Worm (Caenorhabditis elegans) whole organism, L2 larva: Measurements from ENCODE around the gene catp-5.

Source experiments
- C34F6.9 ChIP-seq: fragments of 150-350 bp; optimal IDR thresholded peaks from 2 replicates; lab custom pipeline; 2014; ENCODE audit warnings: missing biosample characterization, missing genetic modification characterization
- R02D3.7 ChIP-seq: fragments of 150-350 bp; optimal IDR thresholded peaks from 2 replicates; lab custom pipeline; 2014; ENCODE audit warnings: missing biosample characterization, missing genetic modification characterization
- Y55F3AM.14 ChIP-seq: fragments of 200-800 bp; sonication (Bioruptor generic); optimal IDR thresholded peaks from 2 replicates; lab custom pipeline; 2018; ENCODE audit warnings: mild to moderate bottlenecking, missing genetic modification characterization, missing compliant biosample characterization
- ZK546.5 ChIP-seq: sonication (generic microtip); optimal IDR thresholded peaks from 2 replicates; lab custom pipeline; 2017; ENCODE audit warnings: missing biosample characterization, missing genetic modification characterization
- alr-1 ChIP-seq: fragments of 150-350 bp; optimal IDR thresholded peaks from 2 replicates; lab custom pipeline; 2014; ENCODE audit warnings: missing biosample characterization, missing genetic modification characterization
- aly-2 ChIP-seq: fragments of 150-350 bp; optimal IDR thresholded peaks from 2 replicates; lab custom pipeline; 2014; ENCODE audit warnings: missing biosample characterization, missing genetic modification characterization
- ama-1 ChIP-seq: fragments of 150-350 bp; optimal IDR thresholded peaks from 2 replicates; lab custom pipeline; 2018; ENCODE audit warnings: inconsistent platforms
- blmp-1 ChIP-seq: sonication (generic microtip); optimal IDR thresholded peaks from 2 replicates; lab custom pipeline; 2017; ENCODE audit warnings: missing genetic modification characterization, mild to moderate bottlenecking, missing compliant biosample characterization, antibody characterized with exemption, moderate library complexity; ENCODE audit not compliant: insufficient read depth
- ceh-82 ChIP-seq: fragments of 150-350 bp; optimal IDR thresholded peaks from 2 replicates; lab custom pipeline; 2014; ENCODE audit warnings: missing biosample characterization, missing genetic modification characterization
- egl-27 ChIP-seq: sonication (generic microtip); optimal IDR thresholded peaks from 3 replicates; lab custom pipeline; 2017; ENCODE audit warnings: missing biosample characterization, missing genetic modification reagents, missing genetic modification characterization
- elt-1 ChIP-seq: fragments of 150-350 bp; optimal IDR thresholded peaks from 2 replicates; lab custom pipeline; 2014; ENCODE audit warnings: missing biosample characterization, missing genetic modification characterization
- elt-3 ChIP-seq: sonication (generic microtip); optimal IDR thresholded peaks from 2 replicates; lab custom pipeline; 2017; ENCODE audit warnings: missing biosample characterization, missing genetic modification characterization
- fos-1 ChIP-seq: fragments of 150-350 bp; optimal IDR thresholded peaks from 2 replicates; lab custom pipeline; 2014; ENCODE audit warnings: missing biosample characterization, missing genetic modification characterization
- lin-11 ChIP-seq: fragments of 150-350 bp; sonication (generic microtip); optimal IDR thresholded peaks from 2 replicates; lab custom pipeline; 2014; ENCODE audit warnings: missing biosample characterization, missing genetic modification characterization, inconsistent platforms, mixed read lengths
- lsy-2 ChIP-seq, 2 experiments: fragments of 150-350 bp in 1 of 2; sonication (generic microtip) in 1 of 2; optimal IDR thresholded peaks; 2 replicates each; lab custom pipeline; 2014 to 2017; ENCODE audit warnings: missing biosample characterization in 2 of 2, missing genetic modification characterization in 2 of 2
- mbf-1 ChIP-seq: sonication (generic microtip); optimal IDR thresholded peaks from 2 replicates; lab custom pipeline; 2017; ENCODE audit warnings: missing biosample characterization, missing genetic modification characterization
- mdl-1 ChIP-seq, 2 experiments: fragments of 150-350 bp in 1 of 2; sonication (generic microtip) in 1 of 2; optimal IDR thresholded peaks; 2 replicates each; lab custom pipeline; 2017; ENCODE audit warnings: missing biosample characterization in 2 of 2, missing genetic modification characterization in 2 of 2
- nhr-11 ChIP-seq: fragments of 150-350 bp; optimal IDR thresholded peaks from 2 replicates; lab custom pipeline; 2014; ENCODE audit warnings: missing biosample characterization, missing genetic modification characterization
- nhr-12 ChIP-seq: fragments of 150-350 bp; optimal IDR thresholded peaks from 2 replicates; lab custom pipeline; 2014; ENCODE audit warnings: missing biosample characterization, missing genetic modification characterization
- nhr-129 ChIP-seq: fragments of 150-350 bp; optimal IDR thresholded peaks from 2 replicates; lab custom pipeline; 2014; ENCODE audit warnings: missing biosample characterization, missing genetic modification characterization
- nhr-21 ChIP-seq: fragments of 150-350 bp; optimal IDR thresholded peaks from 2 replicates; lab custom pipeline; 2014; ENCODE audit warnings: missing biosample characterization, missing genetic modification characterization
- nhr-23 ChIP-seq: fragments of 150-350 bp; optimal IDR thresholded peaks from 2 replicates; lab custom pipeline; 2014; ENCODE audit warnings: missing biosample characterization, missing genetic modification reagents, missing genetic modification characterization
- nhr-25 ChIP-seq: fragments of 150-350 bp; sonication (generic microtip); optimal IDR thresholded peaks from 3 replicates; lab custom pipeline; 2014; ENCODE audit warnings: missing biosample characterization, missing genetic modification characterization
- peb-1 ChIP-seq: fragments of 150-350 bp; optimal IDR thresholded peaks from 2 replicates; lab custom pipeline; 2014; ENCODE audit warnings: missing biosample characterization, missing genetic modification characterization
- sem-4 ChIP-seq: fragments of 150-350 bp; optimal IDR thresholded peaks from 2 replicates; lab custom pipeline; 2014; ENCODE audit warnings: missing biosample characterization, missing genetic modification reagents, missing genetic modification characterization
- sma-3 ChIP-seq: sonication (generic microtip); optimal IDR thresholded peaks from 2 replicates; lab custom pipeline; 2016; ENCODE audit warnings: missing genetic modification reagents, missing genetic modification characterization, missing compliant biosample characterization
- sma-9 ChIP-seq, 2 experiments: fragments of 150-350 bp in 1 of 2; sonication (generic microtip) in 1 of 2; optimal IDR thresholded peaks; 2 replicates each; lab custom pipeline; 2014 to 2016; ENCODE audit warnings: missing genetic modification characterization in 2 of 2, mild to moderate bottlenecking in 1 of 2, missing biosample characterization in 1 of 2, missing compliant biosample characterization in 1 of 2, missing genetic modification reagents in 1 of 2, moderate library complexity in 1 of 2
- unc-39 ChIP-seq: fragments of 150-350 bp; optimal IDR thresholded peaks from 2 replicates; lab custom pipeline; 2014; ENCODE audit warnings: missing biosample characterization, missing genetic modification characterization
- unc-55 ChIP-seq: fragments of 150-350 bp; sonication (generic microtip); optimal IDR thresholded peaks from 3 replicates; lab custom pipeline; 2014; ENCODE audit warnings: missing biosample characterization, missing genetic modification reagents, missing genetic modification characterization
- unc-62 ChIP-seq: fragments of 150-350 bp; optimal IDR thresholded peaks from 2 replicates; lab custom pipeline; 2014; ENCODE audit warnings: missing biosample characterization, missing genetic modification reagents, missing genetic modification characterization
- zag-1 ChIP-seq: fragments of 150-350 bp; optimal IDR thresholded peaks from 2 replicates; lab custom pipeline; 2014; ENCODE audit warnings: missing biosample characterization, missing genetic modification characterization
- ztf-1 ChIP-seq: fragments of 200-800 bp; sonication (Bioruptor generic); conservative IDR thresholded peaks from 2 replicates; pipeline ENCODE4 v1.3.6; 2022; ENCODE audit warnings: missing genetic modification characterization, missing compliant biosample characterization
- ztf-11 ChIP-seq: sonication (generic microtip); optimal IDR thresholded peaks from 2 replicates; lab custom pipeline; 2017; ENCODE audit warnings: missing biosample characterization, missing genetic modification characterization
- ztf-4 ChIP-seq: fragments of 150-350 bp; optimal IDR thresholded peaks from 2 replicates; lab custom pipeline; 2014; ENCODE audit warnings: missing biosample characterization, missing genetic modification characterization

catp-5 gene

DNA sequence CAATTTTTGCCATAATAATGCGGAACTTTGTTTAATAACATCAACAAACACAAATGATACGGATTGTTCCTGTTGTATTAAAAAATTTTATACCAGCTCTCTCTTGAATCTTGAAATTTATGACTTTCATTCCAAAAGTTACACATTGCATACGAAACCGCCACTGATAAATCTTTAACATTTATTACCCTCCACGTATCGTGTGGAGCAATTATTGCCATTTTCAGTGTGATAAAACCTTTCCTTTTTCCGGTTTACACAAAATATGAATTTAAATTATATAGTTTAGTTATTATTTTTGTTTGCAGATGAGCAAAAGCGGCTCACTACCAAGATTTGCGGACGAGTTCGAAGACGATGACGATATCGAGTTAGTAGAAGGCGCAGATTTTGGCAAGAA is 37.8 kb downstream of the catp-5 start, which contains the start of gene C18A11.3:
TSS of gene C18A11.3 (plus strand) at position 301 of the 400 bp plus-strand sequence.
- peak; percentile 24 for TF ChIP-seq fos-1
- TF ChIP-seq nhr-23 (tag; lab: Kevin White, UChicago), result no peak
- TF ChIP-seq lsy-2 (tag; optimal IDR thresholded peaks at IDR 0.05; lab: Kevin White, UChicago), result no peak
- TF ChIP-seq nhr-21, result no peak
- no peak for TF ChIP-seq ama-1 (lab: Kevin White, UChicago)
- TF ChIP-seq elt-1 (tag; lab: Kevin White, UChicago), result no peak

DNA sequence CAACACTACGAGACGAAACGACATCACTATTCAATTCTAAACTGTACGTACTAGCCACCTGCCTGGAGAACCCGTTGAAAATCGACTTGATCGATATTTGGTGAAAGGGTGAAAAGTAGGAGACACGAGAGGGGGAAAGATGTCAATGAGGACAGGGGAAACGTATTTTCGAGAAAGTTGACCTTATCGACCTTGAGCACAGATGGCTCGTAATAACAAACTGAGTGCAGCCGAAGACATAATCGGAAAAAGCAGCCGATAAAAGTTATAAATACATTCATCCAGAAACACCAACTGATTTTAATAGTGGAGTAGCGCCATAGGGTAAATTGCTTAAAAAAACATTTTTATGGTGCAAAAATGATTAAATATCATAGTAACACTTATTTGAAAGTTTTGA is 38.7 kb downstream of the catp-5 start:
- TF ChIP-seq ama-1 (lab: Kevin White, UChicago), result no peak
- no peak for TF ChIP-seq Y55F3AM.14
- TF ChIP-seq ztf-1 (GFP tag; lab: Robert Waterston, UW), result no peak
- TF ChIP-seq C34F6.9 (tag; lab: Kevin White, UChicago), result no peak
- no peak for TF ChIP-seq lin-11
- TF ChIP-seq peb-1 (tag; lab: Kevin White, UChicago), result no peak
- no peak for TF ChIP-seq unc-55 (GFP tag; lab: Kevin White, UChicago)
- TF ChIP-seq ceh-82 (tag; lab: Kevin White, UChicago), result no peak
- no peak for TF ChIP-seq mbf-1 (tag; lab: Kevin White, UChicago)
- no peak for TF ChIP-seq sma-9 (GFP tag; optimal IDR thresholded peaks at IDR 0.05; lab: Kevin White, UChicago)
- TF ChIP-seq sma-9 (tag; optimal IDR thresholded peaks at IDR 0.05; lab: Kevin White, UChicago), result no peak
- TF ChIP-seq ztf-11 (tag; lab: Kevin White, UChicago), result no peak
- TF ChIP-seq fos-1, result no peak
- no peak for TF ChIP-seq aly-2 (tag; lab: Kevin White, UChicago)
- no peak for TF ChIP-seq sma-3 (GFP tag; lab: Kevin White, UChicago)
- TF ChIP-seq sem-4 (tag; lab: Kevin White, UChicago), result no peak
- no peak for TF ChIP-seq elt-3 (tag; lab: Kevin White, UChicago)
- no peak for TF ChIP-seq nhr-129
- TF ChIP-seq mdl-1 (tag; optimal IDR thresholded peaks at IDR 0.05; lab: Kevin White, UChicago), result no peak
- no peak for TF ChIP-seq nhr-25 (tag; lab: Kevin White, UChicago)
- TF ChIP-seq nhr-12, result no peak

DNA sequence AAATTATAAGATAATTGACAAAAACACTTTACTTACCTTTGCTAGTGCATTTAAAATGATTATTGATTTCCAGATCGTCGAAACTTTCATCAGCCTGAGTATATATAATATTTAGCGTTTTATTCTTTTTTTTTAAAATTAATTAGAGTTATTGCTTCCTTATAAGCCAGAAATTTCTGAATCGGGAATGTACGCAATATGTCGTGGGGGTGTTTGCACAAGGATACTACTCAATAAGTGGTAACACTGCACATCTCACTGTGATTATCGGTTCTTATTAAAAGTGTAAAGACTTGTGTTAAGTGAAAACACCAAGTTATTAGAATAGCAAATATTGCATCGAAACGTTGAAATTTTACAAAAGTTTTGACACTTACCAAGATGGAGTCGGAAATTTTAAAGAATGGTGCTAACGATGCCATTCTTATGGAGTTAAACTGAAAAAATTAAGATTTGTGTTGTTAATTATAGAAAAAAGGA is 40.8 kb downstream of the catp-5 start, which contains the start of gene dim-1:
TSS of gene dim-1 (minus strand) at position 430 of the 480 bp plus-strand sequence.
- TF ChIP-seq nhr-11, result no peak
- TF ChIP-seq C34F6.9 (tag; lab: Kevin White, UChicago), result peak; percentile 64
- no peak for TF ChIP-seq mdl-1 (tag; optimal IDR thresholded peaks at IDR 0.05; lab: Kevin White, UChicago)
- no peak for TF ChIP-seq zag-1 (tag; lab: Kevin White, UChicago)
- peak; percentile 25 for TF ChIP-seq unc-55 (GFP tag; lab: Kevin White, UChicago)
- no peak for TF ChIP-seq ceh-82 (tag; lab: Kevin White, UChicago)
- no peak for TF ChIP-seq ztf-4 (tag; lab: Kevin White, UChicago)

DNA sequence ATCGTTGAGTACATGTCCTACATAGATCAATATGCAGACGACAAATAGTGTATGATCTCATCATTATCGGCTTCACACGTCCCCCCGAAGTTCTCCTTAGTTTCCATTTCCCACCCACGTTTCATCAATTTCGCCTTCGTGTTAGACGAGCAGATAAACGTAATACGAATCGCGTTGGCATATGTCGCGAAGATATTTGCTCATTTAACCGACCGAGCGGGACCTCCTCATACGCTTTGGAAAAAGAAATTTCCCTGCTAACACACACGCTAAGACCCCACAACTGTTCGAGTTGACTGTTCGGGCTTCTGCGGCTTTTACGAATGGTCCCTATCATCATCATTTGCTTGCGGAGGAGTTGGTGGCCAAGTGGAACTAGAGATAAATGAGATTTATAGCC is 44.2 kb downstream of the catp-5 start:
- TF ChIP-seq zag-1 (tag; lab: Kevin White, UChicago) (no peak), unc-39 (tag; lab: Kevin White, UChicago) (no peak), nhr-11 (no peak), alr-1 (tag; lab: Kevin White, UChicago) (no peak), R02D3.7 (tag; lab: Kevin White, UChicago) (no peak), sem-4 (tag; lab: Kevin White, UChicago) (no peak), unc-62 (no peak), blmp-1 (no peak), ceh-82 (tag; lab: Kevin White, UChicago) (no peak), nhr-23 (tag; lab: Kevin White, UChicago) (no peak), nhr-21 (no peak), egl-27 (tag; lab: Kevin White, UChicago) (no peak), mdl-1 (tag; optimal IDR thresholded peaks at IDR 0.05; lab: Kevin White, UChicago) (no peak), elt-1 (tag; lab: Kevin White, UChicago) (no peak), sma-9 (GFP tag; optimal IDR thresholded peaks at IDR 0.05; lab: Kevin White, UChicago) (no peak), sma-9 (tag; optimal IDR thresholded peaks at IDR 0.05; lab: Kevin White, UChicago) (no peak), ZK546.5 (tag; lab: Kevin White, UChicago) (no peak)
